Worm (Caenorhabditis elegans) whole organism, young adult: ENCODE results near the gene ZK180.5.

Source experiments
- D2030.7 ChIP-seq: fragments of 200-800 bp; sonication (Bioruptor generic); IDR thresholded peaks from 2 replicates; pipeline ENCODE4 v1.3.6; 2022; ENCODE audit warnings: missing genetic modification reagents, missing genetic modification characterization, missing compliant biosample characterization
- F33H1.4 ChIP-seq: fragments of 200-800 bp; sonication (Bioruptor generic); IDR thresholded peaks from 2 replicates; pipeline ENCODE4 v1.3.6; 2022; ENCODE audit warnings: missing genetic modification reagents, missing genetic modification characterization, missing compliant biosample characterization
- F49E8.2 ChIP-seq: sonication (generic microtip); optimal IDR thresholded peaks from 3 replicates; lab custom pipeline; 2017; ENCODE audit warnings: missing genetic modification characterization, mild to moderate bottlenecking, missing compliant biosample characterization, antibody characterized with exemption, moderate library complexity; ENCODE audit not compliant: insufficient read depth
- Y53F4B.3 ChIP-seq: fragments of 200-800 bp; sonication (Bioruptor generic); IDR thresholded peaks from 2 replicates; pipeline ENCODE4 v1.3.6; 2022; ENCODE audit warnings: missing genetic modification reagents, missing genetic modification characterization, missing compliant biosample characterization
- Y67H2A.10 ChIP-seq: fragments of 200-800 bp; sonication (Bioruptor generic); conservative IDR thresholded peaks from 2 replicates; pipeline ENCODE4 v1.3.6; 2022; ENCODE audit warnings: missing genetic modification reagents, missing genetic modification characterization, missing compliant biosample characterization
- aptf-2 ChIP-seq: fragments of 200-800 bp; sonication (Bioruptor generic); conservative IDR thresholded peaks from 2 replicates; pipeline ENCODE4 v1.3.6; 2022; ENCODE audit warnings: missing genetic modification reagents, missing genetic modification characterization, missing compliant biosample characterization
- bed-2 ChIP-seq: fragments of 200-800 bp; sonication (Bioruptor generic); IDR thresholded peaks from 2 replicates; pipeline ENCODE4 v1.3.6; 2022; ENCODE audit warnings: missing genetic modification reagents, missing genetic modification characterization, missing compliant biosample characterization
- let-607 ChIP-seq, 2 experiments: fragments of 200-800 bp in 1 of 2; sonication (Bioruptor generic) in 1 of 2; sonication (generic microtip) in 1 of 2; optimal IDR thresholded peaks; 2 replicates each; lab custom pipeline; 2016 to 2018; ENCODE audit warnings: mild to moderate bottlenecking in 2 of 2, missing compliant biosample characterization in 2 of 2, missing genetic modification characterization in 2 of 2, moderate library complexity in 2 of 2, missing genotype in 1 of 2
- lin-26 ChIP-seq: fragments of 200-800 bp; sonication (Bioruptor generic); IDR thresholded peaks from 2 replicates; pipeline ENCODE4 v1.3.6; 2022; ENCODE audit warnings: missing genetic modification reagents, missing genetic modification characterization, missing compliant biosample characterization
- repo-1 ChIP-seq: sonication (generic microtip); optimal IDR thresholded peaks from 2 replicates; lab custom pipeline; 2017; ENCODE audit warnings: mild to moderate bottlenecking, missing genetic modification characterization, missing compliant biosample characterization
- unc-62 ChIP-seq: fragments of 150-350 bp; optimal IDR thresholded peaks from 2 replicates; lab custom pipeline; 2014; ENCODE audit warnings: missing biosample characterization, missing genetic modification reagents, missing genetic modification characterization

ce11 chrIV:4506637-4507036 is 10.3 kb downstream of the ZK180.5 start, which contains the start of gene gbb-2:
- TF ChIP-seq F33H1.4 (no peak), unc-62 (GFP tag; lab: Kevin White, UChicago) (no peak), D2030.7 (GFP tag; lab: Robert Waterston, UW) (no peak), Y53F4B.3 (GFP tag; lab: Robert Waterston, UW) (no peak), aptf-2 (no peak), Y67H2A.10 (GFP tag; lab: Robert Waterston, UW) (no peak), bed-2 (GFP tag; lab: Robert Waterston, UW) (no peak), repo-1 (tag; lab: Kevin White, UChicago) (no peak), let-607 (tag; optimal IDR thresholded peaks at IDR 0.05; lab: Kevin White, UChicago) (no peak), lin-26 (GFP tag; lab: Robert Waterston, UW) (no peak), F49E8.2 (no peak)
